Fruit fly (Drosophila melanogaster) whole organism, embryonic: ENCODE data around the gene CG14960.
A peak's percentile ranks its signal among the peaks of the same experiment; 100 is the strongest.

Source experiments
- Abd-B ChIP-seq: fragments of 200-800 bp; sonication (Bioruptor generic); optimal IDR thresholded peaks from 2 replicates; lab custom pipeline; 2018; ENCODE audit warnings: missing biosample characterization, mild to moderate bottlenecking, missing genetic modification characterization, moderate library complexity
- Atf6 ChIP-seq: fragments of 200-800 bp; sonication (Bioruptor generic); IDR thresholded peaks from 2 replicates; pipeline ENCODE4 v1.3.6; 2022; ENCODE audit warnings: missing biosample characterization, missing genetic modification characterization
- CG10267 ChIP-seq: fragments of 200-800 bp; sonication (Bioruptor generic); optimal IDR thresholded peaks from 2 replicates; lab custom pipeline; 2018; ENCODE audit warnings: missing biosample characterization, mild to moderate bottlenecking, missing genetic modification characterization, moderate library complexity
- CG10654 ChIP-seq: fragments of 200-800 bp; sonication (Bioruptor generic); optimal IDR thresholded peaks from 2 replicates; lab custom pipeline; 2016; ENCODE audit warnings: missing biosample characterization, missing genetic modification characterization
- CG12769 ChIP-seq: fragments of 200-800 bp; sonication (Bioruptor generic); optimal IDR thresholded peaks from 2 replicates; lab custom pipeline; 2019; ENCODE audit warnings: missing biosample characterization, mild to moderate bottlenecking, missing genetic modification characterization, moderate library complexity
- CG13775 ChIP-seq: fragments of 200-800 bp; sonication (Bioruptor generic); optimal IDR thresholded peaks from 3 replicates; lab custom pipeline; 2017; ENCODE audit warnings: missing biosample characterization, mild to moderate bottlenecking, missing genetic modification characterization
- CG14667 ChIP-seq: fragments of 200-800 bp; sonication (Bioruptor generic); IDR thresholded peaks from 2 replicates; pipeline ENCODE4 v1.3.6; 2022; ENCODE audit warnings: missing biosample characterization, missing genetic modification characterization
- CG14710 ChIP-seq: fragments of 200-800 bp; sonication (Bioruptor generic); optimal IDR thresholded peaks from 3 replicates; lab custom pipeline; 2019; ENCODE audit warnings: missing biosample characterization, mild to moderate bottlenecking, missing genetic modification characterization, moderate library complexity
- CG15269 ChIP-seq: fragments of 200-800 bp; sonication (Bioruptor generic); optimal IDR thresholded peaks from 2 replicates; lab custom pipeline; 2018; ENCODE audit warnings: missing biosample characterization, mild to moderate bottlenecking, missing genetic modification characterization, moderate library complexity
- CG15514 ChIP-seq: fragments of 200-800 bp; sonication (Bioruptor generic); optimal IDR thresholded peaks from 3 replicates; lab custom pipeline; 2017; ENCODE audit warnings: missing biosample characterization, missing genetic modification characterization, mild to moderate bottlenecking, moderate library complexity, missing genetic modification reagents
- CG16779 ChIP-seq: fragments of 200-800 bp; sonication (Bioruptor generic); IDR thresholded peaks from 2 replicates; pipeline ENCODE4 v1.3.6; 2022; ENCODE audit warnings: missing biosample characterization, missing genetic modification characterization
- CG1792 ChIP-seq: fragments of 200-800 bp; sonication (Bioruptor generic); optimal IDR thresholded peaks from 2 replicates; lab custom pipeline; 2016; ENCODE audit warnings: missing biosample characterization, missing genetic modification characterization
- CG2199 ChIP-seq: fragments of 200-800 bp; sonication (Bioruptor generic); IDR thresholded peaks from 3 replicates; pipeline ENCODE4 v1.3.6; 2022; ENCODE audit warnings: missing biosample characterization, missing genetic modification characterization
- CG3163 ChIP-seq: fragments of 200-800 bp; sonication (Bioruptor generic); optimal IDR thresholded peaks from 3 replicates; lab custom pipeline; 2016; ENCODE audit warnings: missing biosample characterization, missing genetic modification characterization
- CG4820 ChIP-seq: fragments of 200-800 bp; sonication (Bioruptor generic); optimal IDR thresholded peaks from 3 replicates; lab custom pipeline; 2016; ENCODE audit warnings: missing biosample characterization, missing genetic modification characterization
- CG5953 ChIP-seq: fragments of 200-800 bp; sonication (Bioruptor generic); IDR thresholded peaks from 2 replicates; pipeline ENCODE4 v1.3.6; 2022; ENCODE audit warnings: missing biosample characterization, missing genetic modification characterization
- CG7786 ChIP-seq: fragments of 200-800 bp; sonication (Bioruptor generic); optimal IDR thresholded peaks from 2 replicates; lab custom pipeline; 2016; ENCODE audit warnings: missing biosample characterization, missing genetic modification characterization
- CoRest ChIP-seq: fragments of 200-800 bp; sonication (Bioruptor generic); optimal IDR thresholded peaks from 3 replicates; lab custom pipeline; 2018; ENCODE audit warnings: missing biosample characterization, mild to moderate bottlenecking, missing genetic modification characterization, moderate library complexity
- Dbx ChIP-seq: fragments of 200-800 bp; sonication (Bioruptor generic); IDR thresholded peaks from 3 replicates; pipeline ENCODE4 v1.3.6; 2022; ENCODE audit warnings: missing biosample characterization, missing genetic modification characterization
- Dip2 ChIP-seq: fragments of 200-800 bp; sonication (Bioruptor generic); IDR thresholded peaks from 2 replicates; pipeline ENCODE4 v1.3.6; 2022; ENCODE audit warnings: missing biosample characterization, missing genetic modification characterization
- Dip3 ChIP-seq: fragments of 200-800 bp; sonication (Bioruptor generic); optimal IDR thresholded peaks from 3 replicates; lab custom pipeline; 2016; ENCODE audit warnings: missing biosample characterization, missing genetic modification characterization
- E2f1 ChIP-seq: fragments of 200-800 bp; sonication (Bioruptor generic); IDR thresholded peaks from 2 replicates; pipeline ENCODE4 v1.3.6; 2022; ENCODE audit warnings: missing biosample characterization, missing genetic modification characterization
- ERR ChIP-seq: fragments of 200-800 bp; sonication (Bioruptor generic); optimal IDR thresholded peaks from 2 replicates; lab custom pipeline; 2016; ENCODE audit warnings: missing biosample characterization, missing genetic modification characterization
- Eip74EF ChIP-seq, 2 experiments: fragments of 200-800 bp in 1 of 2; fragments of >200 bp in 1 of 2; sonication (Bioruptor generic) in 1 of 2; optimal IDR thresholded peaks; 2 replicates each; lab custom pipeline; 2017 to 2019; ENCODE audit warnings: missing biosample characterization in 2 of 2, missing genetic modification characterization in 2 of 2, mild to moderate bottlenecking in 1 of 2, moderate library complexity in 1 of 2
- Ets65A ChIP-seq: fragments of 200-800 bp; sonication (Bioruptor generic); peaks from one replicate; lab custom pipeline; 2016; ENCODE audit warnings: missing biosample characterization, missing genetic modification characterization
- HLH3B ChIP-seq: fragments of 200-800 bp; sonication (Bioruptor generic); IDR thresholded peaks from 2 replicates; pipeline ENCODE4 v1.3.6; 2022; ENCODE audit warnings: missing biosample characterization, missing genetic modification characterization
- Hmr ChIP-seq: fragments of 200-800 bp; sonication (Bioruptor generic); optimal IDR thresholded peaks from 3 replicates; lab custom pipeline; 2017; ENCODE audit warnings: mild to moderate bottlenecking, missing biosample characterization, missing genetic modification reagents, missing genetic modification characterization
- Kr ChIP-seq: fragments of 200-800 bp; sonication (Bioruptor generic); optimal IDR thresholded peaks from 2 replicates; lab custom pipeline; 2017; ENCODE audit warnings: missing biosample characterization, mild to moderate bottlenecking, missing genetic modification characterization
- Lpt ChIP-seq: fragments of >200 bp; optimal IDR thresholded peaks from 2 replicates; lab custom pipeline; 2018; ENCODE audit warnings: missing biosample characterization, missing genetic modification characterization
- MBD-R2 ChIP-seq: fragments of 200-800 bp; sonication (Bioruptor generic); IDR thresholded peaks from 2 replicates; pipeline ENCODE4 v1.3.6; 2022; ENCODE audit warnings: missing biosample characterization, missing genetic modification characterization
- Med ChIP-seq: fragments of 200-800 bp; sonication (Bioruptor generic); peaks from one replicate; lab custom pipeline; 2016; ENCODE audit warnings: missing biosample characterization, missing genetic modification characterization, mild to moderate bottlenecking, inconsistent platforms, moderate library complexity
- NfI ChIP-seq: fragments of 200-800 bp; sonication (Bioruptor generic); optimal IDR thresholded peaks from 3 replicates; lab custom pipeline; 2018; ENCODE audit warnings: missing biosample characterization, mild to moderate bottlenecking, missing genetic modification characterization, moderate library complexity
- PHDP ChIP-seq: fragments of 200-800 bp; sonication (Bioruptor generic); optimal IDR thresholded peaks from 3 replicates; lab custom pipeline; 2018; ENCODE audit warnings: missing biosample characterization, mild to moderate bottlenecking, missing genetic modification characterization, moderate library complexity
- YL-1 ChIP-seq: fragments of 200-800 bp; sonication (Bioruptor generic); optimal IDR thresholded peaks from 3 replicates; lab custom pipeline; 2017; ENCODE audit warnings: missing biosample characterization, mild to moderate bottlenecking, missing genetic modification characterization
- ab ChIP-seq: fragments of 200-800 bp; sonication (Bioruptor generic); optimal IDR thresholded peaks from 2 replicates; lab custom pipeline; 2016; ENCODE audit warnings: missing biosample characterization, missing genetic modification characterization
- bbx ChIP-seq: fragments of 200-800 bp; sonication (Bioruptor generic); IDR thresholded peaks from 2 replicates; pipeline ENCODE4 v1.3.6; 2022; ENCODE audit warnings: missing biosample characterization, missing genetic modification characterization; ENCODE audit not compliant: partially characterized antibody
- dati ChIP-seq: fragments of 200-800 bp; sonication (Bioruptor generic); IDR thresholded peaks from 2 replicates; pipeline ENCODE4 v1.3.6; 2022; ENCODE audit warnings: missing biosample characterization, missing genetic modification characterization
- dysf ChIP-seq: fragments of 200-800 bp; sonication (Bioruptor generic); IDR thresholded peaks from 3 replicates; pipeline ENCODE4 v1.3.6; 2022; ENCODE audit warnings: missing biosample characterization, missing genetic modification characterization
- esg ChIP-seq: fragments of 200-800 bp; sonication (Bioruptor generic); conservative IDR thresholded peaks from 2 replicates; pipeline ENCODE4 v1.3.6; 2022; ENCODE audit warnings: missing biosample characterization, missing genetic modification characterization
- grn ChIP-seq: fragments of 200-800 bp; sonication (Bioruptor generic); optimal IDR thresholded peaks from 3 replicates; lab custom pipeline; 2017; ENCODE audit warnings: missing biosample characterization, missing genetic modification characterization
- ham ChIP-seq: fragments of 200-800 bp; sonication (Bioruptor generic); IDR thresholded peaks from 2 replicates; pipeline ENCODE4 v1.3.6; 2022; ENCODE audit warnings: missing biosample characterization, missing genetic modification characterization
- jumu ChIP-seq: fragments of 200-800 bp; sonication (Bioruptor generic); optimal IDR thresholded peaks from 3 replicates; lab custom pipeline; 2016; ENCODE audit warnings: missing biosample characterization, missing genetic modification characterization
- kay ChIP-seq: fragments of 200-800 bp; sonication (Bioruptor generic); optimal IDR thresholded peaks from 2 replicates; lab custom pipeline; 2016; ENCODE audit warnings: missing biosample characterization, missing genetic modification characterization
- knrl ChIP-seq: fragments of 200-800 bp; sonication (Bioruptor generic); IDR thresholded peaks from 3 replicates; pipeline ENCODE4 v1.3.6; 2022; ENCODE audit warnings: missing biosample characterization, missing genetic modification characterization; ENCODE audit not compliant: partially characterized antibody
- onecut ChIP-seq: fragments of 200-800 bp; sonication (Bioruptor generic); IDR thresholded peaks from 2 replicates; pipeline ENCODE4 v1.3.6; 2022; ENCODE audit warnings: missing biosample characterization, missing genetic modification characterization
- so ChIP-seq: fragments of 200-800 bp; sonication (Bioruptor generic); IDR thresholded peaks from 3 replicates; pipeline ENCODE4 v1.3.6; 2022; ENCODE audit warnings: missing biosample characterization, missing genetic modification characterization
- tna ChIP-seq: fragments of 200-800 bp; sonication (Bioruptor generic); IDR thresholded peaks from 2 replicates; pipeline ENCODE4 v1.3.6; 2022; ENCODE audit warnings: missing biosample characterization, missing genetic modification characterization; ENCODE audit not compliant: partially characterized antibody
- ttk ChIP-seq: fragments of 200-800 bp; sonication (Bioruptor generic); IDR thresholded peaks from 2 replicates; pipeline ENCODE4 v2.1.2; 2022; ENCODE audit warnings: missing biosample characterization, missing genetic modification characterization
- vfl ChIP-seq: fragments of 200-800 bp; sonication (Bioruptor generic); optimal IDR thresholded peaks from 2 replicates; lab custom pipeline; 2016; ENCODE audit warnings: missing biosample characterization, missing genetic modification characterization
- wor ChIP-seq: fragments of 200-800 bp; sonication (Bioruptor generic); IDR thresholded peaks from 2 replicates; pipeline ENCODE4 v1.3.6; 2022; ENCODE audit warnings: missing biosample characterization, missing genetic modification characterization

Gene CG14960

dm6 chr3L:3239033-3239752 lies 31.6 kb upstream of the CG14960 start, which contains the start of gene CG17746 (continued):
- TF ChIP-seq CG1792 (GFP tag; lab: Kevin White, UChicago), result peak; percentile 16
- peak; percentile 59 for TF ChIP-seq vfl (GFP tag; lab: Kevin White, UChicago)
- TF ChIP-seq knrl (GFP tag; lab: Robert Waterston, UW), result peak; percentile 43; the same call in 1 of the 3 replicates
- TF ChIP-seq CG5953, result no peak
- TF ChIP-seq CG2199 (GFP tag; lab: Robert Waterston, UW), result no peak
- peak; percentile 50 for TF ChIP-seq ERR (GFP tag; lab: Kevin White, UChicago)
- peak; percentile 98 for TF ChIP-seq CG10267 (tag; lab: Kevin White, UChicago)
- TF ChIP-seq CG3163 (GFP tag; lab: Kevin White, UChicago), result no peak
- no peak for TF ChIP-seq CG16779 (GFP tag; lab: Robert Waterston, UW)
- no peak for TF ChIP-seq wor (GFP tag; lab: Robert Waterston, UW)
- TF ChIP-seq CG14667 (GFP tag; lab: Robert Waterston, UW), result no peak
- TF ChIP-seq Ets65A, result peak; percentile 92
- TF ChIP-seq Lpt (GFP tag; lab: Kevin White, UChicago), result no peak
- TF ChIP-seq CG12769 (tag; lab: Kevin White, UChicago), result no peak
- 0 out of 2 replicates have a peak, but pooled peaks have one; percentile 15 for TF ChIP-seq E2f1 (GFP tag; lab: Robert Waterston, UW)
- no peak for TF ChIP-seq ab
- TF ChIP-seq esg, result no peak
- TF ChIP-seq Atf6 (GFP tag; lab: Robert Waterston, UW), result no peak
- TF ChIP-seq MBD-R2 (GFP tag; lab: Robert Waterston, UW), result peak; percentile 80
- TF ChIP-seq so, result no peak
- peak; percentile 47 for TF ChIP-seq CG10654 (GFP tag; lab: Kevin White, UChicago)
- TF ChIP-seq tna (GFP tag; lab: Robert Waterston, UW), result no peak
- TF ChIP-seq CG15269 (tag; lab: Kevin White, UChicago), result no peak
- peak; percentile 15 for TF ChIP-seq CG4820 (GFP tag; lab: Kevin White, UChicago)
- peak; percentile 37; the same call in 1 of the 3 replicates for TF ChIP-seq dysf
- no peak for TF ChIP-seq HLH3B (GFP tag; lab: Robert Waterston, UW)
- TF ChIP-seq bbx (GFP tag; lab: Robert Waterston, UW), result peak; percentile 54
- peak; percentile 60 for TF ChIP-seq CoRest (tag; lab: Kevin White, UChicago)
- TF ChIP-seq Med (GFP tag; lab: Kevin White, UChicago), result peak; percentile 92
- TF ChIP-seq Dbx (GFP tag; lab: Robert Waterston, UW), result peak; percentile 52; the same call in 2 of the 3 replicates
- TF ChIP-seq Kr (GFP tag; lab: Kevin White, UChicago), result no peak
- TF ChIP-seq CG14710 (tag; lab: Kevin White, UChicago), result peak; percentile 72
- TF ChIP-seq NfI (GFP tag; lab: Kevin White, UChicago), result peak; percentile 9
- no peak for TF ChIP-seq Abd-B (GFP tag; lab: Kevin White, UChicago)
- TF ChIP-seq Dip3 (GFP tag; lab: Kevin White, UChicago), result peak; percentile 50
- TF ChIP-seq YL-1, result peak; percentile 78
- TF ChIP-seq ttk (GFP tag; lab: Robert Waterston, UW), result no peak
- no peak for TF ChIP-seq dati (GFP tag; lab: Robert Waterston, UW)
- no peak for TF ChIP-seq grn (GFP tag; lab: Kevin White, UChicago)
- no peak for TF ChIP-seq Dip2 (GFP tag; lab: Robert Waterston, UW)
- peak; percentile 86 for TF ChIP-seq CG15514
- no peak for TF ChIP-seq Eip74EF (GFP tag; optimal IDR thresholded peaks at IDR 0.05; lab: Kevin White, UChicago)
- TF ChIP-seq kay, result peak; percentile 43
- TF ChIP-seq Hmr (GFP tag; lab: Kevin White, UChicago), result peak; percentile 68
- TF ChIP-seq CG13775 (GFP tag; lab: Kevin White, UChicago), result peak; percentile 6
- TF ChIP-seq PHDP (tag; lab: Kevin White, UChicago), result no peak
- peak; percentile 33 for TF ChIP-seq jumu
- TF ChIP-seq CG7786, result peak; percentile 27
- TF ChIP-seq ham (GFP tag; lab: Robert Waterston, UW), result no peak
- 0 out of 2 replicates have a peak, but pooled peaks have one; percentile 6 for TF ChIP-seq onecut
